Worm (Caenorhabditis elegans) whole organism, late embryonic: ENCODE measurements around the gene F26F2.11.

Experiments
- F13H6.1 ChIP-seq: sonication (generic microtip); optimal IDR thresholded peaks from 2 replicates; lab custom pipeline; 2016; ENCODE audit warnings: missing genetic modification characterization, missing compliant biosample characterization
- T23F11.4 ChIP-seq: fragments of 200-800 bp; sonication (Bioruptor generic); optimal IDR thresholded peaks from 2 replicates; lab custom pipeline; 2018; ENCODE audit warnings: mild to moderate bottlenecking, missing genetic modification characterization, missing compliant biosample characterization
- Y22D7AL.16 ChIP-seq: sonication (generic microtip); optimal IDR thresholded peaks from 2 replicates; lab custom pipeline; 2016; ENCODE audit warnings: missing genetic modification characterization, missing compliant biosample characterization
- ceh-14 ChIP-seq: sonication (generic microtip); optimal IDR thresholded peaks from 2 replicates; lab custom pipeline; 2016; ENCODE audit warnings: missing genotype, missing genetic modification characterization, missing compliant biosample characterization
- ceh-31 ChIP-seq: sonication (generic microtip); optimal IDR thresholded peaks from 2 replicates; lab custom pipeline; 2016; ENCODE audit warnings: missing genetic modification characterization, missing compliant biosample characterization
- ceh-34 ChIP-seq: sonication (generic microtip); optimal IDR thresholded peaks from 2 replicates; lab custom pipeline; 2016; ENCODE audit warnings: mild to moderate bottlenecking, missing genetic modification characterization, missing compliant biosample characterization
- ceh-6 ChIP-seq: fragments of 200-800 bp; sonication (Bioruptor generic); optimal IDR thresholded peaks from 2 replicates; lab custom pipeline; 2018; ENCODE audit warnings: mild to moderate bottlenecking, missing genetic modification characterization, missing compliant biosample characterization
- ceh-9 ChIP-seq: sonication (generic microtip); optimal IDR thresholded peaks from 2 replicates; lab custom pipeline; 2016; ENCODE audit warnings: mild to moderate bottlenecking, missing genetic modification characterization, inconsistent platforms, missing compliant biosample characterization
- dmd-4 ChIP-seq: sonication (generic microtip); optimal IDR thresholded peaks from 2 replicates; lab custom pipeline; 2016; ENCODE audit warnings: borderline replicate concordance, missing genetic modification characterization, missing compliant biosample characterization
- dve-1 ChIP-seq: sonication (generic microtip); optimal IDR thresholded peaks from 2 replicates; lab custom pipeline; 2017; ENCODE audit warnings: antibody characterized with exemption, mild to moderate bottlenecking, missing genetic modification characterization, missing compliant biosample characterization
- elt-2 ChIP-seq: sonication (generic microtip); optimal IDR thresholded peaks from 2 replicates; lab custom pipeline; 2016; ENCODE audit warnings: missing genetic modification reagents, missing genetic modification characterization, missing compliant biosample characterization
- elt-4 ChIP-seq: sonication (generic microtip); optimal IDR thresholded peaks from 2 replicates; lab custom pipeline; 2016; ENCODE audit warnings: missing genetic modification characterization, missing compliant biosample characterization
- gmeb-2 ChIP-seq: sonication (generic microtip); optimal IDR thresholded peaks from 2 replicates; lab custom pipeline; 2016; ENCODE audit warnings: missing genetic modification characterization, inconsistent platforms, missing compliant biosample characterization
- hlh-13 ChIP-seq: fragments of 200-800 bp; sonication (Bioruptor generic); optimal IDR thresholded peaks from 2 replicates; lab custom pipeline; 2018; ENCODE audit warnings: mild to moderate bottlenecking, missing genetic modification characterization, missing compliant biosample characterization
- hlh-15 ChIP-seq: sonication (generic microtip); optimal IDR thresholded peaks from 2 replicates; lab custom pipeline; 2016; ENCODE audit warnings: missing genetic modification characterization, missing compliant biosample characterization
- lim-6 ChIP-seq: sonication (generic microtip); optimal IDR thresholded peaks from 2 replicates; lab custom pipeline; 2016; ENCODE audit warnings: missing genetic modification characterization, missing compliant biosample characterization
- lin-11 ChIP-seq: fragments of 200-800 bp; sonication (Bioruptor generic); optimal IDR thresholded peaks from 2 replicates; lab custom pipeline; 2018; ENCODE audit warnings: mild to moderate bottlenecking, missing genetic modification characterization, missing compliant biosample characterization
- madf-2 ChIP-seq: sonication (generic microtip); optimal IDR thresholded peaks from 2 replicates; lab custom pipeline; 2017; ENCODE audit warnings: missing genetic modification characterization, missing compliant biosample characterization
- npax-4 ChIP-seq: sonication (generic microtip); optimal IDR thresholded peaks from 2 replicates; lab custom pipeline; 2016; ENCODE audit warnings: missing genetic modification characterization, missing compliant biosample characterization
- odd-2 ChIP-seq: sonication (generic microtip); optimal IDR thresholded peaks from 2 replicates; lab custom pipeline; 2017; ENCODE audit warnings: antibody characterized with exemption, mild to moderate bottlenecking, missing genetic modification characterization, missing compliant biosample characterization
- pha-2 ChIP-seq: sonication (generic microtip); optimal IDR thresholded peaks from 2 replicates; lab custom pipeline; 2017; ENCODE audit warnings: mild to moderate bottlenecking, missing genetic modification characterization, missing compliant biosample characterization
- pqm-1 ChIP-seq: sonication (generic microtip); optimal IDR thresholded peaks from 2 replicates; lab custom pipeline; 2016; ENCODE audit warnings: missing genetic modification characterization, missing compliant biosample characterization
- pros-1 ChIP-seq: fragments of 150-350 bp; optimal IDR thresholded peaks from 2 replicates; lab custom pipeline; 2014; ENCODE audit warnings: missing biosample characterization, missing genetic modification reagents, missing genetic modification characterization
- rnt-1 ChIP-seq: sonication (generic microtip); optimal IDR thresholded peaks from 2 replicates; lab custom pipeline; 2016; ENCODE audit warnings: missing genetic modification characterization, missing compliant biosample characterization
- sdc-2 ChIP-seq: sonication (generic microtip); optimal IDR thresholded peaks from 2 replicates; lab custom pipeline; 2016; ENCODE audit warnings: missing genotype, missing genetic modification characterization, missing compliant biosample characterization
- sox-2 ChIP-seq: fragments of 200-800 bp; sonication (Bioruptor generic); IDR thresholded peaks from 2 replicates; pipeline ENCODE4 v1.3.6; 2022; ENCODE audit warnings: missing genetic modification reagents, missing genetic modification characterization, missing compliant biosample characterization
- tbx-2 ChIP-seq: sonication (generic microtip); optimal IDR thresholded peaks from 2 replicates; lab custom pipeline; 2016; ENCODE audit warnings: missing genetic modification characterization, missing compliant biosample characterization
- tbx-7 ChIP-seq: sonication (generic microtip); optimal IDR thresholded peaks from 2 replicates; lab custom pipeline; 2016; ENCODE audit warnings: missing genotype, missing genetic modification characterization, missing compliant biosample characterization
- ttx-3 ChIP-seq: sonication (generic microtip); optimal IDR thresholded peaks from 2 replicates; lab custom pipeline; 2016; ENCODE audit warnings: missing genetic modification reagents, missing genetic modification characterization, missing compliant biosample characterization
- unc-86 ChIP-seq: sonication (generic microtip); optimal IDR thresholded peaks from 2 replicates; lab custom pipeline; 2016; ENCODE audit warnings: missing genetic modification characterization, missing compliant biosample characterization
- zip-5 ChIP-seq: sonication (generic microtip); optimal IDR thresholded peaks from 2 replicates; lab custom pipeline; 2016; ENCODE audit warnings: missing genetic modification characterization, missing compliant biosample characterization
- ztf-16 ChIP-seq: sonication (generic microtip); optimal IDR thresholded peaks from 2 replicates; lab custom pipeline; 2017; ENCODE audit warnings: missing genetic modification characterization, missing compliant biosample characterization

Gene F26F2.11

ce11 chrV:20595653-20596052 is at the start of gene F26F2.11:
F26F2.11 (minus strand) TSS chrV:20595753.
- TF ChIP-seq ceh-14 (tag; lab: Kevin White, UChicago) = no peak
- no peak for TF ChIP-seq dve-1 (tag; lab: Kevin White, UChicago)
- no peak for TF ChIP-seq tbx-7 (tag; lab: Kevin White, UChicago)

ce11 chrV:20641896-20642295 is 46.3 kb upstream of the F26F2.11 start, which contains the start of gene srxa-15:
srxa-15 (plus strand) TSS chrV:20642196.
- TF ChIP-seq pha-2 (tag; lab: Kevin White, UChicago) (no peak), pqm-1 (tag; lab: Kevin White, UChicago) (no peak), Y22D7AL.16 (tag; lab: Kevin White, UChicago) (no peak), dmd-4 (tag; lab: Kevin White, UChicago) (no peak), hlh-15 (no peak), ceh-9 (no peak), dve-1 (tag; lab: Kevin White, UChicago) (no peak), hlh-13 (GFP tag; lab: Kevin White, UChicago) (no peak), ceh-6 (GFP tag; lab: Kevin White, UChicago) (no peak), ceh-31 (tag; lab: Kevin White, UChicago) (no peak), sox-2 (no peak), ceh-14 (tag; lab: Kevin White, UChicago) (no peak), rnt-1 (tag; lab: Kevin White, UChicago) (no peak), lim-6 (tag; lab: Kevin White, UChicago) (no peak), F13H6.1 (tag; lab: Kevin White, UChicago) (no peak), T23F11.4 (no peak)

- TF ChIP-seq ttx-3 (tag; lab: Kevin White, UChicago) (no peak), rnt-1 (tag; lab: Kevin White, UChicago) (no peak), unc-86 (tag; lab: Kevin White, UChicago) (no peak), gmeb-2 (tag; lab: Kevin White, UChicago) (no peak), dmd-4 (tag; lab: Kevin White, UChicago) (no peak), ceh-14 (tag; lab: Kevin White, UChicago) (no peak), ceh-34 (no peak), madf-2 (tag; lab: Kevin White, UChicago) (no peak), hlh-13 (GFP tag; lab: Kevin White, UChicago) (no peak), sdc-2 (tag; lab: Kevin White, UChicago) (no peak), ztf-16 (tag; lab: Kevin White, UChicago) (no peak), zip-5 (tag; lab: Kevin White, UChicago) (no peak), tbx-2 (tag; lab: Kevin White, UChicago) (no peak), Y22D7AL.16 (tag; lab: Kevin White, UChicago) (no peak), odd-2 (tag; lab: Kevin White, UChicago) (no peak), lin-11 (no peak), elt-4 (tag; lab: Kevin White, UChicago) (no peak), elt-2 (no peak), F13H6.1 (tag; lab: Kevin White, UChicago) (no peak)
These were observed 43.7 kb upstream of the F26F2.11 start, which contains the start of gene srxa-14 for ce11 chrV:20639294-20639693. srxa-14 (plus strand) TSS chrV:20639594.

- no peak for TF ChIP-seq npax-4 (tag; lab: Kevin White, UChicago)
- no peak for TF ChIP-seq pros-1 (tag; lab: Kevin White, UChicago)
- no peak for TF ChIP-seq pha-2 (tag; lab: Kevin White, UChicago)
These were observed 42.8 kb upstream of the F26F2.11 start, which contains the start of gene Y44A6B.3 for ce11 chrV:20638344-20638743. Y44A6B.3 (minus strand) TSS chrV:20638444.

ce11 chrV:20636855-20637254 is 41.3 kb upstream of the F26F2.11 start, which contains the start of gene ttr-13:
ttr-13 (minus strand) TSS chrV:20636955.
- no peak for TF ChIP-seq lin-11
- no peak for TF ChIP-seq tbx-2 (tag; lab: Kevin White, UChicago)
